Worm (Caenorhabditis elegans): ENCODE measurements around the gene R07B1.8.

ce11 chrX:9869522-9869921 is 2.9 kb downstream of the R07B1.8 start, which contains the start of gene R07B1.13:
- TF ChIP-seq hlh-30 (tag; optimal IDR thresholded peaks at IDR 0.05; ENCODE audit: insufficient read depth), result no peak
- TF ChIP-seq hlh-13 (GFP tag; optimal IDR thresholded peaks at IDR 0.05), result no peak
